Fruit fly (Drosophila melanogaster): ENCODE data around the gene cad.

cad gene

dm6 chr2L:20822489-20823195 lies 52.1 kb downstream of the cad start, which contains the start of gene CG9331 (continued):
- TF ChIP-seq gcm2 (GFP tag; optimal IDR thresholded peaks at IDR 0.05) (no peak), CG7271 (tag; optimal IDR thresholded peaks at IDR 0.05) (no peak), CG5180 (GFP tag; optimal IDR thresholded peaks at IDR 0.05) (no peak), Hr3 (GFP tag; optimal IDR thresholded peaks at IDR 0.05) (no peak), az2 (GFP tag; optimal IDR thresholded peaks at IDR 0.05) (no peak), Lim3 (GFP tag; IDR thresholded peaks at IDR 0.05) (no peak), nmo (GFP tag; optimal IDR thresholded peaks at IDR 0.05) (no peak), CG31365 (tag; optimal IDR thresholded peaks at IDR 0.05) (no peak), gce (GFP tag; IDR thresholded peaks at IDR 0.05) (no peak), CG9727 (GFP tag; optimal IDR thresholded peaks at IDR 0.05) (no peak), croc (GFP tag; conservative IDR thresholded peaks at IDR 0.05) (no peak), abd-A (tag; optimal IDR thresholded peaks at IDR 0.05) (peak; percentile 92), CG4282 (GFP tag; optimal IDR thresholded peaks at IDR 0.05) (no peak), E2f2 (GFP tag; IDR thresholded peaks at IDR 0.05) (0 out of 2 replicates have a peak, but pooled peaks have one; percentile 7), row (GFP tag; IDR thresholded peaks at IDR 0.05) (peak; percentile 5), pan (optimal IDR thresholded peaks at IDR 0.05) (no peak), pan (GFP tag; optimal IDR thresholded peaks at IDR 0.05 in 1 of 2, IDR thresholded peaks at IDR 0.05 in 1 of 2) (no peak), Aef1 (GFP tag; IDR thresholded peaks at IDR 0.05) (0 out of 3 replicates have a peak, but pooled peaks have one; percentile 28), CG6765 (GFP tag; optimal IDR thresholded peaks at IDR 0.05) (no peak), jing (GFP tag; optimal IDR thresholded peaks at IDR 0.05) (no peak), CG13894 (tag; optimal IDR thresholded peaks at IDR 0.05) (peak; percentile 15), CG8359 (GFP tag; optimal IDR thresholded peaks at IDR 0.05; ENCODE audit: borderline replicate concordance) (no peak), Dip3 (GFP tag; optimal IDR thresholded peaks at IDR 0.05) (no peak), nerfin-1 (tag; optimal IDR thresholded peaks at IDR 0.05) (no peak), pnt (GFP tag; optimal IDR thresholded peaks at IDR 0.05) (no peak), dmrt99B (tag; optimal IDR thresholded peaks at IDR 0.05) (no peak), Dll (GFP tag; IDR thresholded peaks at IDR 0.05; ENCODE audit: partially characterized antibody) (peak; percentile 57; the same call in 3 of the 4 replicates), CG12769 (tag; optimal IDR thresholded peaks at IDR 0.05) (peak; percentile 33), eyg (GFP tag; optimal IDR thresholded peaks at IDR 0.05) (no peak), B-H1 (GFP tag; IDR thresholded peaks at IDR 0.05) (no peak), Adf1 (GFP tag; IDR thresholded peaks at IDR 0.05) (peak; percentile 68), ATbp (GFP tag; optimal IDR thresholded peaks at IDR 0.05) (no peak), nau (GFP tag; optimal IDR thresholded peaks at IDR 0.05) (peak; percentile 24), p53 (GFP tag; optimal IDR thresholded peaks at IDR 0.05) (no peak), ewg (GFP tag; optimal IDR thresholded peaks at IDR 0.05) (no peak), CG10565 (GFP tag; optimal IDR thresholded peaks at IDR 0.05) (no peak), CG11723 (GFP tag; optimal IDR thresholded peaks at IDR 0.05) (no peak), Ets97D (GFP tag; optimal IDR thresholded peaks at IDR 0.05) (no peak), Optix (GFP tag; IDR thresholded peaks at IDR 0.05) (no peak), Bgb (GFP tag; IDR thresholded peaks at IDR 0.05; ENCODE audit: partially characterized antibody) (peak; percentile 53; the same call in 1 of the 2 replicates), otp (GFP tag; IDR thresholded peaks at IDR 0.05) (0 out of 3 replicates have a peak, but pooled peaks have one; percentile 30), gfzf (GFP tag; optimal IDR thresholded peaks at IDR 0.05) (no peak), her (GFP tag; optimal IDR thresholded peaks at IDR 0.05) (no peak), ab (GFP tag; optimal IDR thresholded peaks at IDR 0.05) (no peak), toy (GFP tag; IDR thresholded peaks at IDR 0.05) (no peak), Atf6 (GFP tag; IDR thresholded peaks at IDR 0.05) (no peak), CG16813 (GFP tag; IDR thresholded peaks at IDR 0.05; ENCODE audit: partially characterized antibody) (peak; percentile 40; the same call in 1 of the 3 replicates), Abd-B (GFP tag; optimal IDR thresholded peaks at IDR 0.05) (no peak), h (optimal IDR thresholded peaks at IDR 0.05) (no peak), wdn (GFP tag; IDR thresholded peaks at IDR 0.05) (no peak)

All from whole organism, embryonic.